Fruit fly (Drosophila melanogaster): ENCODE data around the gene Wdr81.

Gene Wdr81

dm6 chr2L:12030552-12031131 is 9.9 kb upstream of the Wdr81 start:
- peak; percentile 57 for TF ChIP-seq vri (GFP tag; optimal IDR thresholded peaks at IDR 0.05)
- peak; percentile 2 for TF ChIP-seq Eip93F (GFP tag; optimal IDR thresholded peaks at IDR 0.05)
- no peak for TF ChIP-seq CG10631 (GFP tag; optimal IDR thresholded peaks at IDR 0.05)
- TF ChIP-seq svp (GFP tag) = peak; percentile 25
- TF ChIP-seq net (GFP tag; optimal IDR thresholded peaks at IDR 0.05) = no peak
- TF ChIP-seq CG11902 (GFP tag; optimal IDR thresholded peaks at IDR 0.05) = no peak

- no peak for TF ChIP-seq CG6854 (GFP tag; optimal IDR thresholded peaks at IDR 0.05)
- peak; percentile 84 for TF ChIP-seq svp (GFP tag)
- no peak for TF ChIP-seq Eip75B (GFP tag; optimal IDR thresholded peaks at IDR 0.05)
- TF ChIP-seq CG6276 (GFP tag; optimal IDR thresholded peaks at IDR 0.05) = no peak
- TF ChIP-seq vri (GFP tag; optimal IDR thresholded peaks at IDR 0.05) = peak; percentile 66
- TF ChIP-seq fd85E (GFP tag; optimal IDR thresholded peaks at IDR 0.05) = no peak
Measured at dm6 chr2L:12029594-12030197, 8.9 kb upstream of the Wdr81 start.

- no peak for TF ChIP-seq eg (GFP tag; IDR thresholded peaks at IDR 0.05)
- no peak for TF ChIP-seq CG6276 (GFP tag; optimal IDR thresholded peaks at IDR 0.05)
- no peak for TF ChIP-seq cyc (GFP tag; optimal IDR thresholded peaks at IDR 0.05)
- no peak for TF ChIP-seq fd59A (GFP tag; optimal IDR thresholded peaks at IDR 0.05)
- no peak for TF ChIP-seq Hr38 (GFP tag; optimal IDR thresholded peaks at IDR 0.05)
- TF ChIP-seq CG3032 (tag; optimal IDR thresholded peaks at IDR 0.05) = no peak
- TF ChIP-seq fkh (GFP tag; optimal IDR thresholded peaks at IDR 0.05) = no peak
- no peak for TF ChIP-seq Ets96B (tag; optimal IDR thresholded peaks at IDR 0.05)
- no peak for TF ChIP-seq ss (GFP tag; optimal IDR thresholded peaks at IDR 0.05)
- TF ChIP-seq Lpt (GFP tag; optimal IDR thresholded peaks at IDR 0.05) = no peak
- TF ChIP-seq net (GFP tag; optimal IDR thresholded peaks at IDR 0.05) = no peak
- no peak for TF ChIP-seq Gug (GFP tag; IDR thresholded peaks at IDR 0.05)
- TF ChIP-seq CG11294 (GFP tag; IDR thresholded peaks at IDR 0.05) = no peak
- TF ChIP-seq Sox14 (GFP tag; optimal IDR thresholded peaks at IDR 0.05) = peak; percentile 41
- no peak for TF ChIP-seq CG10631 (GFP tag; optimal IDR thresholded peaks at IDR 0.05)
- TF ChIP-seq CG6163 (GFP tag; IDR thresholded peaks at IDR 0.05) = no peak
- TF ChIP-seq svp (GFP tag) = peak; percentile 99
- peak; percentile 80 for TF ChIP-seq vri (GFP tag; optimal IDR thresholded peaks at IDR 0.05)
- no peak for TF ChIP-seq fd85E (GFP tag; optimal IDR thresholded peaks at IDR 0.05)
- no peak for TF ChIP-seq CG9139 (GFP tag; optimal IDR thresholded peaks at IDR 0.05)
- TF ChIP-seq lz (GFP tag; optimal IDR thresholded peaks at IDR 0.05) = no peak
- peak; percentile 10 for TF ChIP-seq Eip78C (GFP tag)
- TF ChIP-seq CG3919 (GFP tag; optimal IDR thresholded peaks at IDR 0.05) = no peak
- TF ChIP-seq Met (GFP tag; optimal IDR thresholded peaks at IDR 0.05) = no peak
- no peak for TF ChIP-seq CG8632 (GFP tag; optimal IDR thresholded peaks at IDR 0.05)
- no peak for TF ChIP-seq Eip93F (GFP tag; optimal IDR thresholded peaks at IDR 0.05)
Measured at dm6 chr2L:12028808-12029207, 8.0 kb upstream of the Wdr81 start.

dm6 chr2L:12028102-12028501 is 7.3 kb upstream of the Wdr81 start:
- TF ChIP-seq topi (GFP tag; optimal IDR thresholded peaks at IDR 0.05) (peak; percentile 2), CG15336 (GFP tag; IDR thresholded peaks at IDR 0.05) (no peak), CG10669 (GFP tag; optimal IDR thresholded peaks at IDR 0.05) (no peak), svp (GFP tag) (peak; percentile 67), spab (GFP tag; optimal IDR thresholded peaks at IDR 0.05) (no peak), Met (GFP tag; optimal IDR thresholded peaks at IDR 0.05) (peak; percentile 22), Eip78C (GFP tag) (no peak)

dm6 chr2L:12027435-12027834 is 6.7 kb upstream of the Wdr81 start, which contains the start of gene dmGlut:
TSS of gene dmGlut (plus strand) at chr2L:12027438.
- TF ChIP-seq CG8632 (GFP tag; optimal IDR thresholded peaks at IDR 0.05) (no peak), dsx (GFP tag; optimal IDR thresholded peaks at IDR 0.05; ENCODE audit: poor library complexity, severe bottlenecking) (no peak)
